Worm (Caenorhabditis elegans): ENCODE data around the gene egl-4.

DNA sequence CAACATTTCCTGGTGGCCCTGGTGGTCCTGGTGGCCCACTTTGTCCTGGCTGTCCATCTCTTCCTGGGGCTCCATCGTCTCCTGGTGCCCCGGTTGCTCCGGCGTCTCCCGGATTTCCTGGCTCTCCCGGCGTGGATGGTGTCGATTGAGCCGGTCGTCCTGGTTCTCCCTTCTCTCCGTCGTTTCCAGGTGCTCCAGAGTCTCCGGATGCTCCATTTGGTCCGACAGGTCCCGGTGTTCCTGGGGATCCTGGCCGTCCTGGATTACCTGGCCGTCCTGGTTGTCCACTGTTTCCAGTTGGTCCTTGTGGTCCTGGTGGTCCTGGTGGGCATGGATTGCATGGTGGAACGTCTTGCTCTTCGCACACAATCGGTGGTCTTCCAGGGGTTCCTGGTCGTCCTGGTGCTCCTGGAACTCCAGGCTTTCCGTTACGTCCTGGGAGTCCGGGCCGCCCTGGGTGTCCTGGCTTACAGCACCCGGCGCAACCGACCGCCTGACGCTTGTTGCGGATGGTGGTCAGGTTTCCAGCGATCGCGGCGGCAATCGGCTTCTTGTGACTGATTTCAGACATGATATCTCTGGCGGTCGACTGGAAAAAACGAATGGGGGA, 29.3 kb upstream of the egl-4 start:
- TF ChIP-seq nhr-2 (tag; optimal IDR thresholded peaks at IDR 0.05) (no peak), nhr-28 (tag; optimal IDR thresholded peaks at IDR 0.05) (no peak), lin-13 (tag; optimal IDR thresholded peaks at IDR 0.05) (no peak), unc-62 (GFP tag; optimal IDR thresholded peaks at IDR 0.05) (no peak), elt-3 (tag; optimal IDR thresholded peaks at IDR 0.05) (no peak), unc-39 (tag; optimal IDR thresholded peaks at IDR 0.05) (no peak), blmp-1 (tag; optimal IDR thresholded peaks at IDR 0.05) (no peak), pha-4 (tag; optimal IDR thresholded peaks at IDR 0.05) (no peak), sptf-1 (tag; optimal IDR thresholded peaks at IDR 0.05) (no peak), zip-8 (tag; optimal IDR thresholded peaks at IDR 0.05) (no peak)

All from whole organism, mixed stage, embryonic.